Worm (Caenorhabditis elegans) whole organism, L1 larva: ENCODE data around the gene slc-17.9.

ENCODE experiments used
- C34B4.2 ChIP-seq: sonication (generic microtip); optimal IDR thresholded peaks from 2 replicates; lab custom pipeline; 2017; ENCODE audit warnings: mild to moderate bottlenecking, missing genetic modification characterization, missing compliant biosample characterization
- F16B12.6 ChIP-seq: fragments of 150-350 bp; optimal IDR thresholded peaks from 2 replicates; lab custom pipeline; 2014; ENCODE audit warnings: missing biosample characterization, missing genetic modification characterization
- ceh-82 ChIP-seq, 3 experiments: fragments of 150-350 bp in 1 of 3; sonication (generic microtip) in 2 of 3; optimal IDR thresholded peaks; 2 replicates each; lab custom pipeline; 2014 to 2017; ENCODE audit warnings: missing biosample characterization in 3 of 3, missing genetic modification characterization in 3 of 3
- ceh-90 ChIP-seq: sonication (generic microtip); optimal IDR thresholded peaks from 2 replicates; lab custom pipeline; 2016; ENCODE audit warnings: missing genetic modification characterization, missing compliant biosample characterization
- ces-1 ChIP-seq: fragments of 150-350 bp; optimal IDR thresholded peaks from 2 replicates; lab custom pipeline; 2014; ENCODE audit warnings: missing biosample characterization, missing genetic modification reagents, missing genetic modification characterization
- dpl-1 ChIP-seq, 3 experiments: fragments of 150-350 bp in 2 of 3; sonication (generic microtip) in 1 of 3; optimal IDR thresholded peaks; 2 replicates each; lab custom pipeline; 2014 to 2017; ENCODE audit warnings: missing biosample characterization in 3 of 3, missing genetic modification characterization in 3 of 3, missing genetic modification reagents in 3 of 3
- efl-1 ChIP-seq, 4 experiments: fragments of 150-350 bp; optimal IDR thresholded peaks in 3 of 4; peaks in 1 of 4; 1 replicate in 1 of 4; 2 replicates in 3 of 4; lab custom pipeline; 2014; ENCODE audit warnings: missing biosample characterization in 2 of 4, missing genetic modification characterization in 2 of 4, missing genetic modification reagents in 2 of 4
- egl-13 ChIP-seq: sonication (generic microtip); optimal IDR thresholded peaks from 2 replicates; lab custom pipeline; 2016; ENCODE audit warnings: missing genotype, missing genetic modification reagents, missing genetic modification characterization, missing compliant biosample characterization
- elt-2 ChIP-seq: sonication (generic microtip); optimal IDR thresholded peaks from 2 replicates; lab custom pipeline; 2016; ENCODE audit warnings: missing genetic modification characterization, mild to moderate bottlenecking, inconsistent platforms, missing compliant biosample characterization, missing genetic modification reagents
- fkh-10 ChIP-seq: sonication (generic microtip); optimal IDR thresholded peaks from 2 replicates; lab custom pipeline; 2017; ENCODE audit warnings: missing biosample characterization, missing genetic modification reagents, missing genetic modification characterization
- grh-1 ChIP-seq: fragments of 200-800 bp; sonication (Bioruptor generic); IDR thresholded peaks from 2 replicates; pipeline ENCODE4 v1.3.6; 2022; ENCODE audit warnings: missing genetic modification reagents, missing genetic modification characterization, missing compliant biosample characterization
- hlh-17 ChIP-seq: fragments of 200-800 bp; sonication (Bioruptor generic); optimal IDR thresholded peaks from 2 replicates; lab custom pipeline; 2018; ENCODE audit warnings: missing genetic modification characterization, mild to moderate bottlenecking, missing compliant biosample characterization, moderate library complexity, borderline replicate concordance
- irx-1 ChIP-seq: sonication (generic microtip); optimal IDR thresholded peaks from 2 replicates; lab custom pipeline; 2016; ENCODE audit warnings: missing genetic modification characterization, missing compliant biosample characterization
- jun-1 ChIP-seq: fragments of 150-350 bp; optimal IDR thresholded peaks from 2 replicates; lab custom pipeline; 2014; ENCODE audit warnings: missing biosample characterization, missing genetic modification reagents, missing genetic modification characterization
- lin-13 ChIP-seq: fragments of 150-350 bp; optimal IDR thresholded peaks from 2 replicates; lab custom pipeline; 2014; ENCODE audit warnings: missing biosample characterization, missing genetic modification reagents, missing genetic modification characterization
- lin-14 ChIP-seq: fragments of 200-800 bp; sonication (Bioruptor generic); optimal IDR thresholded peaks from 2 replicates; lab custom pipeline; 2018; ENCODE audit warnings: mild to moderate bottlenecking, missing genetic modification characterization, moderate library complexity, missing compliant biosample characterization
- lin-39 ChIP-seq: fragments of 150-350 bp; optimal IDR thresholded peaks from 2 replicates; lab custom pipeline; 2014; ENCODE audit warnings: missing biosample characterization, missing genetic modification reagents, missing genetic modification characterization
- lsy-2 ChIP-seq, 2 experiments: fragments of 150-350 bp; optimal IDR thresholded peaks; 2 replicates each; lab custom pipeline; 2014; ENCODE audit warnings: missing biosample characterization in 2 of 2, missing genetic modification characterization in 2 of 2
- mdl-1 ChIP-seq, 2 experiments: fragments of 150-350 bp; optimal IDR thresholded peaks; 2 replicates each; lab custom pipeline; 2014 to 2017; ENCODE audit warnings: missing biosample characterization in 2 of 2, missing genetic modification characterization in 2 of 2, inconsistent platforms in 1 of 2
- mep-1 ChIP-seq: fragments of 150-350 bp; optimal IDR thresholded peaks from 2 replicates; lab custom pipeline; 2014; ENCODE audit warnings: missing biosample characterization, missing genetic modification characterization
- nhr-11 ChIP-seq: fragments of 150-350 bp; optimal IDR thresholded peaks from 2 replicates; lab custom pipeline; 2014; ENCODE audit warnings: missing biosample characterization, missing genetic modification characterization
- nhr-19 ChIP-seq: fragments of 200-800 bp; sonication (Bioruptor generic); conservative IDR thresholded peaks from 2 replicates; pipeline ENCODE4 v1.3.6; 2022; ENCODE audit warnings: missing genetic modification characterization, missing compliant biosample characterization
- nhr-28 ChIP-seq: fragments of 150-350 bp; optimal IDR thresholded peaks from 2 replicates; lab custom pipeline; 2014; ENCODE audit warnings: missing biosample characterization, missing genetic modification characterization
- nhr-47 ChIP-seq: sonication (generic microtip); optimal IDR thresholded peaks from 2 replicates; lab custom pipeline; 2016; ENCODE audit warnings: mild to moderate bottlenecking, missing genetic modification characterization, moderate library complexity, missing compliant biosample characterization
- nhr-71 ChIP-seq: sonication (generic microtip); optimal IDR thresholded peaks from 2 replicates; lab custom pipeline; 2016; ENCODE audit warnings: mild to moderate bottlenecking, missing genetic modification characterization, moderate library complexity, missing compliant biosample characterization
- nhr-76 ChIP-seq: sonication (generic microtip); optimal IDR thresholded peaks from 2 replicates; lab custom pipeline; 2017; ENCODE audit warnings: missing biosample characterization, missing genetic modification characterization
- nhr-84 ChIP-seq: sonication (generic microtip); optimal IDR thresholded peaks from 2 replicates; lab custom pipeline; 2017; ENCODE audit warnings: missing biosample characterization, missing genetic modification characterization
- nhr-90 ChIP-seq: sonication (generic microtip); optimal IDR thresholded peaks from 2 replicates; lab custom pipeline; 2016; ENCODE audit warnings: mild to moderate bottlenecking, missing genetic modification characterization, missing compliant biosample characterization; ENCODE audit not compliant: poor library complexity
- rnt-1 ChIP-seq: sonication (generic microtip); optimal IDR thresholded peaks from 2 replicates; lab custom pipeline; 2016; ENCODE audit warnings: mild to moderate bottlenecking, missing genetic modification characterization, moderate library complexity, missing compliant biosample characterization
- sox-4 ChIP-seq: sonication (generic microtip); optimal IDR thresholded peaks from 2 replicates; lab custom pipeline; 2016; ENCODE audit warnings: missing genetic modification characterization, missing compliant biosample characterization
- sup-37 ChIP-seq: fragments of 200-800 bp; sonication (Bioruptor generic); optimal IDR thresholded peaks from 2 replicates; lab custom pipeline; 2018; ENCODE audit warnings: mild to moderate bottlenecking, missing genetic modification characterization, missing compliant biosample characterization
- tbx-2 ChIP-seq: sonication (generic microtip); optimal IDR thresholded peaks from 2 replicates; lab custom pipeline; 2016; ENCODE audit warnings: missing genetic modification characterization, missing compliant biosample characterization
- unc-86 ChIP-seq: sonication (generic microtip); optimal IDR thresholded peaks from 2 replicates; lab custom pipeline; 2016; ENCODE audit warnings: missing genetic modification characterization, missing compliant biosample characterization
- unc-98 ChIP-seq: fragments of 200-800 bp; sonication (Bioruptor generic); IDR thresholded peaks from 2 replicates; pipeline ENCODE4 v1.3.6; 2022; ENCODE audit warnings: missing genetic modification characterization, missing compliant biosample characterization
- vab-15 ChIP-seq: sonication (generic microtip); optimal IDR thresholded peaks from 2 replicates; lab custom pipeline; 2017; ENCODE audit warnings: missing genotype, mild to moderate bottlenecking, missing genetic modification characterization, missing compliant biosample characterization
- xbp-1 ChIP-seq: sonication (generic microtip); optimal IDR thresholded peaks from 2 replicates; lab custom pipeline; 2016; ENCODE audit warnings: missing genetic modification characterization, missing compliant biosample characterization
- zip-4 ChIP-seq: fragments of 200-800 bp; sonication (Bioruptor generic); optimal IDR thresholded peaks from 2 replicates; lab custom pipeline; 2018; ENCODE audit warnings: mild to moderate bottlenecking, missing genetic modification characterization, moderate library complexity, missing compliant biosample characterization
- ztf-4 ChIP-seq: fragments of 150-350 bp; optimal IDR thresholded peaks from 2 replicates; lab custom pipeline; 2014; ENCODE audit warnings: missing biosample characterization, missing genetic modification characterization

The slc-17.9 gene

ce11 chrX:9803603-9804002 lies 38.9 kb upstream of the slc-17.9 start:
- TF ChIP-seq nhr-71 (tag; lab: Kevin White, UChicago) (peak; percentile 35), efl-1 (optimal IDR thresholded peaks at IDR 0.05; lab: Kevin White, UChicago) (no peak), efl-1 (GFP tag; optimal IDR thresholded peaks at IDR 0.05 in 1 of 2; lab: Kevin White, UChicago) (peak in 1 of 2 experiments; percentile 46), nhr-47 (tag; lab: Kevin White, UChicago) (peak; percentile 17), zip-4 (GFP tag; lab: Kevin White, UChicago) (no peak), irx-1 (tag; lab: Kevin White, UChicago) (no peak), tbx-2 (tag; lab: Kevin White, UChicago) (peak; percentile 23), fkh-10 (GFP tag; lab: Kevin White, UChicago) (peak; percentile 88), nhr-84 (tag; lab: Kevin White, UChicago) (no peak), ces-1 (GFP tag; lab: Kevin White, UChicago) (peak; percentile 83), lin-14 (GFP tag; lab: Kevin White, UChicago) (peak; percentile 81), dpl-1 (GFP tag; optimal IDR thresholded peaks at IDR 0.05; lab: Kevin White, UChicago) (no peak)
- TF ChIP-seq, all 84 proteins: peak for 7

ce11 chrX:9798530-9798929 lies 33.8 kb upstream of the slc-17.9 start, which contains the start of gene F36G3.3:
Gene F36G3.3 (plus strand): TSS chrX:9798835.
- TF ChIP-seq ceh-82 (tag; optimal IDR thresholded peaks at IDR 0.05; lab: Kevin White, UChicago) (peak in 1 of 3 experiments; percentile 27), fkh-10 (GFP tag; lab: Kevin White, UChicago) (peak; percentile 49), egl-13 (tag; lab: Kevin White, UChicago) (peak; percentile 0), lin-14 (GFP tag; lab: Kevin White, UChicago) (peak; percentile 83), jun-1 (tag; lab: Kevin White, UChicago) (no peak), nhr-71 (tag; lab: Kevin White, UChicago) (peak; percentile 18), ztf-4 (tag; lab: Kevin White, UChicago) (no peak), lsy-2 (tag; optimal IDR thresholded peaks at IDR 0.05; lab: Kevin White, UChicago) (peak in 1 of 2 experiments; percentile 12)

ce11 chrX:9796063-9796462 lies 31.3 kb upstream of the slc-17.9 start:
- TF ChIP-seq mep-1 (tag; lab: Kevin White, UChicago) (no peak), unc-98 (GFP tag; lab: Robert Waterston, UW) (no peak), zip-4 (GFP tag; lab: Kevin White, UChicago) (no peak), efl-1 (optimal IDR thresholded peaks at IDR 0.05; lab: Kevin White, UChicago) (no peak), efl-1 (GFP tag; optimal IDR thresholded peaks at IDR 0.05 in 1 of 2; lab: Kevin White, UChicago) (no peak), egl-13 (tag; lab: Kevin White, UChicago) (no peak), F16B12.6 (tag; lab: Kevin White, UChicago) (no peak), nhr-19 (GFP tag; lab: Robert Waterston, UW) (no peak), mdl-1 (tag; optimal IDR thresholded peaks at IDR 0.05; lab: Kevin White, UChicago) (no peak), lin-13 (GFP tag; lab: Kevin White, UChicago) (no peak), grh-1 (GFP tag; lab: Robert Waterston, UW) (no peak), nhr-84 (tag; lab: Kevin White, UChicago) (no peak), xbp-1 (tag; lab: Kevin White, UChicago) (no peak)

ce11 chrX:9795579-9795978 lies 30.9 kb upstream of the slc-17.9 start:
- TF ChIP-seq elt-2 (tag; lab: Kevin White, UChicago) (peak; percentile 24), nhr-28 (tag; lab: Kevin White, UChicago) (no peak)
- TF ChIP-seq, all 84 proteins: peak for 1

- TF ChIP-seq nhr-76 (tag; lab: Kevin White, UChicago) (no peak), sox-4 (tag; lab: Kevin White, UChicago) (no peak), unc-86 (no peak), hlh-17 (GFP tag; lab: Kevin White, UChicago) (no peak), C34B4.2 (tag; lab: Kevin White, UChicago) (no peak), nhr-71 (tag; lab: Kevin White, UChicago) (no peak), dpl-1 (GFP tag; optimal IDR thresholded peaks at IDR 0.05; lab: Kevin White, UChicago) (no peak), efl-1 (optimal IDR thresholded peaks at IDR 0.05; lab: Kevin White, UChicago) (no peak), efl-1 (GFP tag; optimal IDR thresholded peaks at IDR 0.05 in 1 of 2; lab: Kevin White, UChicago) (no peak), ceh-90 (tag; lab: Kevin White, UChicago) (no peak), rnt-1 (tag; lab: Kevin White, UChicago) (no peak), vab-15 (tag; lab: Kevin White, UChicago) (no peak), nhr-11 (tag; lab: Kevin White, UChicago) (no peak), lin-39 (no peak), sup-37 (GFP tag; lab: Kevin White, UChicago) (no peak), nhr-90 (tag; lab: Kevin White, UChicago) (no peak)
Observed at ce11 chrX:9794173-9794572, 29.5 kb upstream of the slc-17.9 start, which contains the start of gene F36G3.2. Gene F36G3.2 (minus strand): TSS chrX:9794273.
